Worm (Caenorhabditis elegans) whole organism, late embryonic: ENCODE results near the gene wrt-7.

Experiments used
- C08G9.2 ChIP-seq: sonication (generic microtip); optimal IDR thresholded peaks from 2 replicates; lab custom pipeline; 2016; ENCODE audit warnings: mild to moderate bottlenecking, missing genetic modification characterization, moderate library complexity, missing compliant biosample characterization
- ama-1 ChIP-seq: fragments of 150-350 bp; optimal IDR thresholded peaks from 2 replicates; lab custom pipeline; 2014
- ceh-9 ChIP-seq: sonication (generic microtip); optimal IDR thresholded peaks from 2 replicates; lab custom pipeline; 2016; ENCODE audit warnings: mild to moderate bottlenecking, missing genetic modification characterization, inconsistent platforms, missing compliant biosample characterization
- dve-1 ChIP-seq: sonication (generic microtip); optimal IDR thresholded peaks from 2 replicates; lab custom pipeline; 2017; ENCODE audit warnings: antibody characterized with exemption, mild to moderate bottlenecking, missing genetic modification characterization, missing compliant biosample characterization
- elt-2 ChIP-seq: sonication (generic microtip); optimal IDR thresholded peaks from 2 replicates; lab custom pipeline; 2016; ENCODE audit warnings: missing genetic modification reagents, missing genetic modification characterization, missing compliant biosample characterization
- fkh-10 ChIP-seq: fragments of 150-350 bp; optimal IDR thresholded peaks from 2 replicates; lab custom pipeline; 2014; ENCODE audit warnings: missing biosample characterization, missing genetic modification reagents, missing genetic modification characterization
- hlh-13 ChIP-seq: fragments of 200-800 bp; sonication (Bioruptor generic); optimal IDR thresholded peaks from 2 replicates; lab custom pipeline; 2018; ENCODE audit warnings: mild to moderate bottlenecking, missing genetic modification characterization, missing compliant biosample characterization
- hlh-6 ChIP-seq: sonication (generic microtip); optimal IDR thresholded peaks from 2 replicates; lab custom pipeline; 2016; ENCODE audit warnings: missing genotype, missing genetic modification characterization, missing compliant biosample characterization
- nfya-1 ChIP-seq: sonication (generic microtip); optimal IDR thresholded peaks from 2 replicates; lab custom pipeline; 2017; ENCODE audit warnings: missing genetic modification characterization, mild to moderate bottlenecking, missing compliant biosample characterization, antibody characterized with exemption, moderate library complexity
- nhr-11 ChIP-seq: fragments of 150-350 bp; optimal IDR thresholded peaks from 2 replicates; lab custom pipeline; 2014; ENCODE audit warnings: missing biosample characterization, missing genetic modification characterization
- pqm-1 ChIP-seq: sonication (generic microtip); optimal IDR thresholded peaks from 2 replicates; lab custom pipeline; 2016; ENCODE audit warnings: missing genetic modification characterization, missing compliant biosample characterization
- syd-9 ChIP-seq: sonication (generic microtip); optimal IDR thresholded peaks from 2 replicates; lab custom pipeline; 2016; ENCODE audit warnings: mild to moderate bottlenecking, missing genetic modification characterization, moderate library complexity, missing compliant biosample characterization
- ztf-16 ChIP-seq: sonication (generic microtip); optimal IDR thresholded peaks from 2 replicates; lab custom pipeline; 2017; ENCODE audit warnings: missing genetic modification characterization, missing compliant biosample characterization

- TF ChIP-seq nfya-1 (tag; lab: Kevin White, UChicago) (no peak), nhr-11 (tag; lab: Kevin White, UChicago) (no peak), dve-1 (tag; lab: Kevin White, UChicago) (no peak), C08G9.2 (tag; lab: Kevin White, UChicago) (no peak), hlh-13 (GFP tag; lab: Kevin White, UChicago) (no peak), pqm-1 (tag; lab: Kevin White, UChicago) (no peak), hlh-6 (tag; lab: Kevin White, UChicago) (no peak), elt-2 (tag; lab: Kevin White, UChicago) (peak; percentile 85), ztf-16 (tag; lab: Kevin White, UChicago) (no peak), ama-1 (lab: Kevin White, UChicago) (no peak), ceh-9 (tag; lab: Kevin White, UChicago) (no peak), syd-9 (no peak), fkh-10 (GFP tag; lab: Kevin White, UChicago) (no peak)
Observed at ce11 chrV:15323417-15323816, 13.9 kb downstream of the wrt-7 start.
